Worm (Caenorhabditis elegans): ENCODE data around the gene klp-6.
A peak's percentile ranks its signal among the peaks of the same experiment; 100 is the strongest.

Gene klp-6

DNA sequence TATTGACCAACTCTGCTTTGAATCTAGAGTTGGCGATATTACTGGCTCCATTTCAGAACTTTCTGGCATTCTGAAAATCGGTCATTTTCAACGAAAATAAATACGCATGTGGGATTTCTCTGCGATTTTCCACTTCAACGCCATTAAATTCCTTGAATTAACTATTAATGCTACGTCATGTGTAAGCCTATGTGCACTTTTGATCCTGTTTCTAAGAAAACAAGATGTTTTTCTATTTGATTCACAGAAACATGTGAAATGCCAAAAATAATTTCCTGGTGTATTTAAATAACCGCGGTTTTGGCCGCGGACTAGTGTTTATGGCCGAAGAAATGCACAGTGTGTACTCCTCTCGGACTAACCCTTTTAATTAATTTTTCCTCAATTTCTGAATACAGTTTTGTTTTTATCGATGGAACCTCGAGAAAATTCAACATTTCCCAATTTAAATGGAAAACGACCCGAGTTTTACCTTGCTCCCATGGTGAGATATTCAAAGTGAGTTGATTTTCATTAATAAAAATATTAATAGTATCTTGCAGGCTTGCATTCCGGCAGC, 38.0 kb downstream of the klp-6 start, which contains the start of the genes C45G9.11 and C45G9.2 (continued):
- TF ChIP-seq nhr-84 (tag; optimal IDR thresholded peaks at IDR 0.05) = no peak
- peak; percentile 55 for TF ChIP-seq elt-2 (tag; optimal IDR thresholded peaks at IDR 0.05)
- peak; percentile 69 for TF ChIP-seq sup-37 (GFP tag; optimal IDR thresholded peaks at IDR 0.05)
- TF ChIP-seq vab-15 (tag; optimal IDR thresholded peaks at IDR 0.05) = peak; percentile 84
- TF ChIP-seq lin-13 (GFP tag; optimal IDR thresholded peaks at IDR 0.05) = peak; percentile 54
- TF ChIP-seq nhr-237 (tag; optimal IDR thresholded peaks at IDR 0.05) = no peak
- TF ChIP-seq nhr-90 (tag; optimal IDR thresholded peaks at IDR 0.05; ENCODE audit: poor library complexity) = peak; percentile 90
- peak; percentile 95 for TF ChIP-seq ceh-90 (tag; optimal IDR thresholded peaks at IDR 0.05)
- peak; percentile 48 for TF ChIP-seq lin-39 (tag; optimal IDR thresholded peaks at IDR 0.05)
- no peak for TF ChIP-seq ces-1 (GFP tag; optimal IDR thresholded peaks at IDR 0.05)
- peak; percentile 78 for TF ChIP-seq swsn-7 (tag; optimal IDR thresholded peaks at IDR 0.05)
- TF ChIP-seq mab-9 (GFP tag; IDR thresholded peaks at IDR 0.05) = peak; percentile 71
- no peak for TF ChIP-seq sptf-1 (tag; optimal IDR thresholded peaks at IDR 0.05)
- no peak for TF ChIP-seq zag-1 (tag; optimal IDR thresholded peaks at IDR 0.05)
- TF ChIP-seq nhr-11 (tag; optimal IDR thresholded peaks at IDR 0.05) = no peak
- TF ChIP-seq ceh-88 (GFP tag; IDR thresholded peaks at IDR 0.05) = peak; percentile 40; the same call in 1 of the 2 replicates
- no peak for TF ChIP-seq nhr-28 (tag; optimal IDR thresholded peaks at IDR 0.05)
- TF ChIP-seq nhr-71 (tag; optimal IDR thresholded peaks at IDR 0.05) = peak; percentile 90
- peak; percentile 76 for TF ChIP-seq grh-1 (GFP tag; IDR thresholded peaks at IDR 0.05)
- no peak for TF ChIP-seq nhr-76 (tag; optimal IDR thresholded peaks at IDR 0.05)
- TF ChIP-seq unc-30 (tag; optimal IDR thresholded peaks at IDR 0.05) = no peak
- TF ChIP-seq isw-1 (GFP tag; IDR thresholded peaks at IDR 0.05) = peak; percentile 62
- TF ChIP-seq snpc-4 (tag; optimal IDR thresholded peaks at IDR 0.05) = peak; percentile 63
- peak; percentile 79 for TF ChIP-seq Y116A8C.19 (tag; optimal IDR thresholded peaks at IDR 0.05; ENCODE audit: borderline replicate concordance)
- peak; percentile 19 for TF ChIP-seq skn-1 (tag; optimal IDR thresholded peaks at IDR 0.05)
- peak; percentile 87 for TF ChIP-seq egl-13 (tag; optimal IDR thresholded peaks at IDR 0.05)
- no peak for TF ChIP-seq tlp-1 (tag; optimal IDR thresholded peaks at IDR 0.05)
- TF ChIP-seq ceh-8 (GFP tag; optimal IDR thresholded peaks at IDR 0.05) = peak; percentile 41
- peak; percentile 88 for TF ChIP-seq pax-3 (tag; optimal IDR thresholded peaks at IDR 0.05)
- peak; percentile 18 for TF ChIP-seq zip-4 (GFP tag; optimal IDR thresholded peaks at IDR 0.05)
- peak; percentile 90 for TF ChIP-seq nhr-47 (tag; optimal IDR thresholded peaks at IDR 0.05)
- TF ChIP-seq C04F5.9 (tag; optimal IDR thresholded peaks at IDR 0.05) = peak; percentile 84
- no peak for TF ChIP-seq aha-1 (tag; optimal IDR thresholded peaks at IDR 0.05)
- no peak for TF ChIP-seq jun-1 (tag; optimal IDR thresholded peaks at IDR 0.05)
- no peak for TF ChIP-seq fkh-10 (GFP tag; optimal IDR thresholded peaks at IDR 0.05)
- TF ChIP-seq blmp-1 (tag; optimal IDR thresholded peaks at IDR 0.05) = peak; percentile 48
- TF ChIP-seq hlh-4 (tag; optimal IDR thresholded peaks at IDR 0.05) = peak; percentile 52
- peak; percentile 98 for TF ChIP-seq rnt-1 (tag; optimal IDR thresholded peaks at IDR 0.05)
- peak; percentile 85 for TF ChIP-seq snu-23 (GFP tag; optimal IDR thresholded peaks at IDR 0.05)
- TF ChIP-seq lin-35 (GFP tag; optimal IDR thresholded peaks at IDR 0.05) = peak; percentile 93 to 96
- TF ChIP-seq xbp-1 (tag; optimal IDR thresholded peaks at IDR 0.05) = peak; percentile 85
- TF ChIP-seq nhr-12 (tag; optimal IDR thresholded peaks at IDR 0.05) = no peak
- peak; percentile 47 to 52 (median 48) for TF ChIP-seq ceh-82 (tag; optimal IDR thresholded peaks at IDR 0.05)
- TF ChIP-seq unc-98 (GFP tag; IDR thresholded peaks at IDR 0.05) = peak; percentile 85
- TF ChIP-seq ets-5 (GFP tag; IDR thresholded peaks at IDR 0.05) = no peak
- peak; percentile 88 for TF ChIP-seq sox-4 (tag; optimal IDR thresholded peaks at IDR 0.05)
- TF ChIP-seq dsc-1 (tag; optimal IDR thresholded peaks at IDR 0.05) = peak; percentile 92
- peak in 2 of 6 experiments; percentile 22 to 48 for TF ChIP-seq elt-3 (tag; optimal IDR thresholded peaks at IDR 0.05)
- TF ChIP-seq pqm-1 (tag; optimal IDR thresholded peaks at IDR 0.05) = no peak
- peak; percentile 79 for TF ChIP-seq unc-130 (tag; optimal IDR thresholded peaks at IDR 0.05)
- peak in 1 of 2 experiments; percentile 92 for TF ChIP-seq ztf-11 (tag; optimal IDR thresholded peaks at IDR 0.05)
- peak; percentile 36 for TF ChIP-seq efl-3 (GFP tag; optimal IDR thresholded peaks at IDR 0.05)
- peak; percentile 26 for TF ChIP-seq F16B12.6 (tag; optimal IDR thresholded peaks at IDR 0.05)
